Worm (Caenorhabditis elegans) whole organism, early embryonic: ENCODE measurements around the gene T27A8.3.

ENCODE experiments used
- B0310.2 ChIP-seq: sonication (generic microtip); optimal IDR thresholded peaks from 2 replicates; lab custom pipeline; 2016; ENCODE audit warnings: mild to moderate bottlenecking, missing genetic modification characterization, missing compliant biosample characterization
- F13C5.2 ChIP-seq: sonication (generic microtip); optimal IDR thresholded peaks from 2 replicates; lab custom pipeline; 2017; ENCODE audit warnings: mild to moderate bottlenecking, missing genetic modification characterization, inconsistent platforms, missing compliant biosample characterization
- ama-1 ChIP-seq: fragments of 150-350 bp; optimal IDR thresholded peaks from 2 replicates; lab custom pipeline; 2014
- ceh-13 ChIP-seq: fragments of 200-800 bp; sonication (Bioruptor generic); optimal IDR thresholded peaks from 2 replicates; lab custom pipeline; 2018; ENCODE audit warnings: mild to moderate bottlenecking, missing genetic modification characterization, missing compliant biosample characterization
- ceh-36 ChIP-seq: sonication (generic microtip); optimal IDR thresholded peaks from 2 replicates; lab custom pipeline; 2016; ENCODE audit warnings: missing genetic modification characterization, inconsistent platforms, missing compliant biosample characterization
- ets-7 ChIP-seq: sonication (generic microtip); optimal IDR thresholded peaks from 2 replicates; lab custom pipeline; 2016; ENCODE audit warnings: missing genotype, missing genetic modification characterization, missing compliant biosample characterization
- flt-1 ChIP-seq: fragments of 200-800 bp; sonication (Bioruptor generic); IDR thresholded peaks from 2 replicates; pipeline ENCODE4 v1.3.6; 2022; ENCODE audit warnings: missing genetic modification characterization, missing compliant biosample characterization
- pes-1 ChIP-seq: fragments of 200-800 bp; sonication (Bioruptor generic); IDR thresholded peaks from 2 replicates; pipeline ENCODE4 v1.3.6; 2022; ENCODE audit warnings: missing genetic modification reagents, missing genetic modification characterization, missing compliant biosample characterization
- scrt-1 ChIP-seq: fragments of 200-800 bp; sonication (Bioruptor generic); IDR thresholded peaks from 2 replicates; pipeline ENCODE4 v1.3.6; 2022; ENCODE audit warnings: missing genetic modification characterization, missing compliant biosample characterization

ce11 chrX:16042480-16042879 lies 20.0 kb upstream of the T27A8.3 start:
- no peak for TF ChIP-seq ama-1 (lab: Kevin White, UChicago)
- TF ChIP-seq flt-1 (GFP tag; lab: Robert Waterston, UW) = no peak
- TF ChIP-seq pes-1 (GFP tag; lab: Robert Waterston, UW) = no peak
- TF ChIP-seq F13C5.2 (tag; lab: Kevin White, UChicago) = no peak
- TF ChIP-seq B0310.2 (tag; lab: Kevin White, UChicago) = no peak
- no peak for TF ChIP-seq ceh-13 (GFP tag; lab: Kevin White, UChicago)
- no peak for TF ChIP-seq scrt-1
- TF ChIP-seq ets-7 (tag; lab: Kevin White, UChicago) = no peak
- TF ChIP-seq ceh-36 (tag; lab: Kevin White, UChicago) = no peak
